Worm (Caenorhabditis elegans) whole organism, L4 larva: ENCODE data around the gene srw-140.

Source experiments
- F10B5.3 ChIP-seq: sonication (generic microtip); optimal IDR thresholded peaks from 2 replicates; lab custom pipeline; 2016; ENCODE audit warnings: mild to moderate bottlenecking, missing genetic modification characterization, missing compliant biosample characterization
- R02D3.7 ChIP-seq: fragments of 150-350 bp; sonication (generic microtip); optimal IDR thresholded peaks from 3 replicates; lab custom pipeline; 2014; ENCODE audit warnings: missing biosample characterization, missing genetic modification characterization
- T20F7.1 ChIP-seq: fragments of 200-800 bp; sonication (Bioruptor generic); optimal IDR thresholded peaks from 2 replicates; lab custom pipeline; 2018; ENCODE audit warnings: mild to moderate bottlenecking, missing genetic modification characterization, missing compliant biosample characterization
- aly-2 ChIP-seq: sonication (generic microtip); optimal IDR thresholded peaks from 2 replicates; lab custom pipeline; 2018; ENCODE audit warnings: missing biosample characterization, missing genetic modification characterization
- ama-1 ChIP-seq: fragments of 150-350 bp; optimal IDR thresholded peaks from 2 replicates; lab custom pipeline; 2014; ENCODE audit warnings: inconsistent platforms, mixed read lengths
- attf-4 ChIP-seq: sonication (generic microtip); optimal IDR thresholded peaks from 3 replicates; lab custom pipeline; 2017; ENCODE audit warnings: missing biosample characterization, missing genetic modification characterization
- ceh-20 ChIP-seq: fragments of 200-800 bp; sonication (Bioruptor generic); IDR thresholded peaks from 2 replicates; pipeline ENCODE4 v1.3.6; 2022; ENCODE audit warnings: missing genetic modification reagents, missing genetic modification characterization, missing compliant biosample characterization
- ceh-28 ChIP-seq: fragments of 150-350 bp; optimal IDR thresholded peaks from 2 replicates; lab custom pipeline; 2014; ENCODE audit warnings: missing biosample characterization, missing genetic modification reagents, missing genetic modification characterization
- ceh-62 ChIP-seq: sonication (generic microtip); optimal IDR thresholded peaks from 2 replicates; lab custom pipeline; 2017; ENCODE audit warnings: missing biosample characterization, missing genetic modification characterization
- daf-12 ChIP-seq: fragments of 150-350 bp; optimal IDR thresholded peaks from 2 replicates; lab custom pipeline; 2014; ENCODE audit warnings: missing biosample characterization, missing genetic modification reagents, missing genetic modification characterization
- daf-16 ChIP-seq, 3 experiments: sonication (generic microtip); optimal IDR thresholded peaks; 2 replicates each; lab custom pipeline; 2016 to 2017; ENCODE audit warnings: missing genetic modification characterization in 3 of 3, missing genetic modification reagents in 3 of 3, mild to moderate bottlenecking in 2 of 3, missing compliant biosample characterization in 2 of 3, missing biosample characterization in 1 of 3, moderate library complexity in 1 of 3
- daf-19 ChIP-seq: fragments of 200-800 bp; sonication (Bioruptor generic); conservative IDR thresholded peaks from 2 replicates; pipeline ENCODE4 v1.3.6; 2022; ENCODE audit warnings: missing genetic modification characterization, missing compliant biosample characterization
- daf-8 ChIP-seq: fragments of 200-800 bp; sonication (Bioruptor generic); IDR thresholded peaks from 2 replicates; pipeline ENCODE4 v1.3.6; 2022; ENCODE audit warnings: missing genetic modification characterization, missing compliant biosample characterization
- dpl-1 ChIP-seq: fragments of 150-350 bp; optimal IDR thresholded peaks from 2 replicates; lab custom pipeline; 2014; ENCODE audit warnings: missing biosample characterization, missing genetic modification reagents, missing genetic modification characterization
- dve-1 ChIP-seq: sonication (generic microtip); optimal IDR thresholded peaks from 2 replicates; lab custom pipeline; 2017; ENCODE audit warnings: antibody characterized with exemption, mild to moderate bottlenecking, missing genetic modification characterization, missing compliant biosample characterization; ENCODE audit not compliant: insufficient read depth
- egl-27 ChIP-seq: sonication (generic microtip); optimal IDR thresholded peaks from 3 replicates; lab custom pipeline; 2017; ENCODE audit warnings: missing biosample characterization, missing genetic modification reagents, missing genetic modification characterization
- fos-1 ChIP-seq: fragments of 150-350 bp; optimal IDR thresholded peaks from 2 replicates; lab custom pipeline; 2014; ENCODE audit warnings: missing biosample characterization, missing genetic modification characterization
- gei-8 ChIP-seq: fragments of 200-800 bp; sonication (Bioruptor generic); optimal IDR thresholded peaks from 2 replicates; lab custom pipeline; 2018; ENCODE audit warnings: mild to moderate bottlenecking, missing genetic modification characterization, missing compliant biosample characterization
- hmg-1.1 ChIP-seq: fragments of 200-800 bp; sonication (Bioruptor generic); IDR thresholded peaks from 2 replicates; pipeline ENCODE4 v1.3.6; 2022; ENCODE audit warnings: missing genetic modification reagents, missing genetic modification characterization, missing compliant biosample characterization
- jun-1 ChIP-seq: fragments of 150-350 bp; optimal IDR thresholded peaks from 2 replicates; lab custom pipeline; 2014; ENCODE audit warnings: missing biosample characterization, missing genetic modification reagents, missing genetic modification characterization
- lin-1 ChIP-seq: fragments of 200-800 bp; sonication (Bioruptor generic); IDR thresholded peaks from 2 replicates; pipeline ENCODE4 v1.3.6; 2022; ENCODE audit warnings: missing genetic modification reagents, missing genetic modification characterization, missing compliant biosample characterization
- lin-13 ChIP-seq: fragments of 150-350 bp; optimal IDR thresholded peaks from 2 replicates; lab custom pipeline; 2014; ENCODE audit warnings: missing biosample characterization, missing genetic modification reagents, missing genetic modification characterization
- lin-15B ChIP-seq: fragments of 150-350 bp; sonication (generic microtip); optimal IDR thresholded peaks from 3 replicates; lab custom pipeline; 2014; ENCODE audit warnings: missing biosample characterization, missing genetic modification characterization
- lin-29 ChIP-seq: fragments of 200-800 bp; sonication (Bioruptor generic); IDR thresholded peaks from 2 replicates; pipeline ENCODE4 v1.3.6; 2022; ENCODE audit warnings: missing genetic modification reagents, missing genetic modification characterization, missing compliant biosample characterization
- lin-38 ChIP-seq: fragments of 200-800 bp; sonication (Bioruptor generic); IDR thresholded peaks from 2 replicates; pipeline ENCODE4 v1.3.6; 2022; ENCODE audit warnings: missing genetic modification reagents, missing genetic modification characterization, missing compliant biosample characterization
- lin-39 ChIP-seq: fragments of 150-350 bp; optimal IDR thresholded peaks from 2 replicates; lab custom pipeline; 2014; ENCODE audit warnings: missing biosample characterization, missing genetic modification reagents, missing genetic modification characterization
- lir-3 ChIP-seq: sonication (generic microtip); optimal IDR thresholded peaks from 2 replicates; lab custom pipeline; 2016; ENCODE audit warnings: mild to moderate bottlenecking, missing genetic modification characterization, missing compliant biosample characterization
- mdl-1 ChIP-seq, 2 experiments: fragments of 150-350 bp in 1 of 2; sonication (generic microtip) in 1 of 2; optimal IDR thresholded peaks; 2 replicates each; lab custom pipeline; 2014 to 2017; ENCODE audit warnings: missing biosample characterization in 2 of 2, missing genetic modification characterization in 2 of 2
- mep-1 ChIP-seq: fragments of 150-350 bp; sonication (generic microtip); optimal IDR thresholded peaks from 3 replicates; lab custom pipeline; 2014; ENCODE audit warnings: missing biosample characterization, missing genetic modification characterization
- mxl-3 ChIP-seq: fragments of 200-800 bp; sonication (Bioruptor generic); optimal IDR thresholded peaks from 2 replicates; lab custom pipeline; 2018; ENCODE audit warnings: mild to moderate bottlenecking, missing genetic modification characterization, missing compliant biosample characterization
- nhr-10 ChIP-seq: fragments of 150-350 bp; optimal IDR thresholded peaks from 2 replicates; lab custom pipeline; 2014; ENCODE audit warnings: missing biosample characterization, missing genetic modification characterization
- nhr-102 ChIP-seq: sonication (generic microtip); optimal IDR thresholded peaks from 2 replicates; lab custom pipeline; 2016; ENCODE audit warnings: mild to moderate bottlenecking, missing genetic modification characterization, moderate library complexity, missing compliant biosample characterization
- nhr-111 ChIP-seq: fragments of 200-800 bp; sonication (Bioruptor generic); optimal IDR thresholded peaks from 2 replicates; lab custom pipeline; 2018; ENCODE audit warnings: mild to moderate bottlenecking, missing genetic modification characterization, missing compliant biosample characterization
- nhr-25 ChIP-seq: sonication (generic microtip); optimal IDR thresholded peaks from 2 replicates; lab custom pipeline; 2017; ENCODE audit warnings: missing genetic modification characterization, mild to moderate bottlenecking, missing compliant biosample characterization, antibody characterized with exemption, moderate library complexity, borderline replicate concordance; ENCODE audit not compliant: insufficient read depth
- nhr-28 ChIP-seq: fragments of 150-350 bp; optimal IDR thresholded peaks from 2 replicates; lab custom pipeline; 2014; ENCODE audit warnings: missing biosample characterization, missing genetic modification characterization
- nhr-48 ChIP-seq: sonication (generic microtip); optimal IDR thresholded peaks from 2 replicates; lab custom pipeline; 2016; ENCODE audit warnings: mild to moderate bottlenecking, missing genetic modification characterization, missing compliant biosample characterization
- nhr-6 ChIP-seq: fragments of 150-350 bp; optimal IDR thresholded peaks from 2 replicates; lab custom pipeline; 2014; ENCODE audit warnings: missing biosample characterization, missing genetic modification characterization
- nhr-76 ChIP-seq: fragments of 150-350 bp; optimal IDR thresholded peaks from 2 replicates; lab custom pipeline; 2014; ENCODE audit warnings: missing biosample characterization, missing genetic modification characterization
- nhr-77 ChIP-seq: fragments of 150-350 bp; optimal IDR thresholded peaks from 2 replicates; lab custom pipeline; 2014; ENCODE audit warnings: missing biosample characterization, missing genetic modification characterization
- saeg-2 ChIP-seq: fragments of 200-800 bp; sonication (Bioruptor generic); IDR thresholded peaks from 2 replicates; pipeline ENCODE4 v1.3.6; 2022; ENCODE audit warnings: missing genetic modification reagents, missing genetic modification characterization, missing compliant biosample characterization
- skn-1 ChIP-seq: fragments of 150-350 bp; optimal IDR thresholded peaks from 2 replicates; lab custom pipeline; 2014; ENCODE audit warnings: missing biosample characterization, missing genetic modification characterization
- tra-1 ChIP-seq: fragments of 200-800 bp; sonication (Bioruptor generic); IDR thresholded peaks from 2 replicates; pipeline ENCODE4 v1.3.6; 2022; ENCODE audit warnings: missing genetic modification reagents, missing genetic modification characterization, missing compliant biosample characterization
- unc-130 ChIP-seq: sonication (generic microtip); optimal IDR thresholded peaks from 2 replicates; lab custom pipeline; 2016; ENCODE audit warnings: missing genetic modification reagents, missing genetic modification characterization, missing compliant biosample characterization
- unc-62 ChIP-seq, 3 experiments: fragments of 150-350 bp in 1 of 3; sonication (generic microtip); optimal IDR thresholded peaks in 2 of 3; peaks in 1 of 3; 1 replicate in 1 of 3; 2 replicates in 2 of 3; lab custom pipeline; 2014 to 2017; ENCODE audit warnings: missing biosample characterization in 3 of 3, missing genetic modification characterization in 3 of 3, missing genetic modification reagents in 3 of 3, missing genotype in 1 of 3
- zag-1 ChIP-seq: fragments of 150-350 bp; optimal IDR thresholded peaks from 2 replicates; lab custom pipeline; 2014; ENCODE audit warnings: missing biosample characterization, missing genetic modification characterization
- zfp-2 ChIP-seq: sonication (generic microtip); optimal IDR thresholded peaks from 2 replicates; lab custom pipeline; 2016; ENCODE audit warnings: mild to moderate bottlenecking, missing genetic modification characterization, missing compliant biosample characterization
- zip-2 ChIP-seq: fragments of 150-350 bp; optimal IDR thresholded peaks from 2 replicates; lab custom pipeline; 2014; ENCODE audit warnings: missing biosample characterization, missing genetic modification characterization

The srw-140 gene

ce11 chrV:5178051-5178450, 12.5 kb downstream of the srw-140 start:
- TF ChIP-seq zip-2 (tag; lab: Kevin White, UChicago) (no peak), daf-16 (GFP tag; optimal IDR thresholded peaks at IDR 0.05; lab: Kevin White, UChicago) (no peak), daf-16 (tag; optimal IDR thresholded peaks at IDR 0.05; lab: Kevin White, UChicago) (peak; percentile 78), lin-1 (GFP tag; lab: Robert Waterston, UW) (no peak), nhr-76 (tag; lab: Kevin White, UChicago) (no peak), ama-1 (lab: Kevin White, UChicago) (no peak), lin-15B (tag; lab: Kevin White, UChicago) (no peak), nhr-25 (no peak), gei-8 (GFP tag; lab: Kevin White, UChicago) (no peak), lin-13 (no peak), lin-39 (tag; lab: Kevin White, UChicago) (no peak), daf-19 (GFP tag; lab: Robert Waterston, UW) (no peak), nhr-28 (tag; lab: Kevin White, UChicago) (peak; percentile 38), mdl-1 (tag; optimal IDR thresholded peaks at IDR 0.05; lab: Kevin White, UChicago) (no peak), dve-1 (tag; lab: Kevin White, UChicago) (peak; percentile 46), nhr-48 (tag; lab: Kevin White, UChicago) (no peak), ceh-20 (GFP tag; lab: Robert Waterston, UW) (no peak), F10B5.3 (tag; lab: Kevin White, UChicago) (no peak), nhr-111 (no peak), hmg-1.1 (GFP tag; lab: Robert Waterston, UW) (no peak), daf-8 (GFP tag; lab: Robert Waterston, UW) (no peak), nhr-102 (tag; lab: Kevin White, UChicago) (no peak), zag-1 (no peak)

ce11 chrV:5181612-5182011, 16.1 kb downstream of the srw-140 start, which contains the start of gene C03A7.2:
Gene C03A7.2 (plus strand): TSS chrV:5181912.
- TF ChIP-seq lin-29 (GFP tag; lab: Robert Waterston, UW) (no peak), mxl-3 (GFP tag; lab: Kevin White, UChicago) (no peak), daf-12 (no peak), daf-16 (GFP tag; optimal IDR thresholded peaks at IDR 0.05; lab: Kevin White, UChicago) (no peak), daf-16 (tag; optimal IDR thresholded peaks at IDR 0.05; lab: Kevin White, UChicago) (no peak), dpl-1 (GFP tag; lab: Kevin White, UChicago) (no peak), egl-27 (no peak), T20F7.1 (no peak), nhr-102 (tag; lab: Kevin White, UChicago) (no peak), ceh-62 (tag; lab: Kevin White, UChicago) (no peak), nhr-25 (no peak), lin-39 (tag; lab: Kevin White, UChicago) (no peak), mep-1 (tag; lab: Kevin White, UChicago) (no peak), saeg-2 (GFP tag; lab: Robert Waterston, UW) (no peak), aly-2 (tag; lab: Kevin White, UChicago) (no peak), nhr-10 (tag; lab: Kevin White, UChicago) (no peak), nhr-77 (tag; lab: Kevin White, UChicago) (no peak), R02D3.7 (tag; lab: Kevin White, UChicago) (no peak)

ce11 chrV:5192501-5192900, 27.0 kb downstream of the srw-140 start, which contains the start of gene C03A7.13:
Gene C03A7.13 (minus strand): TSS chrV:5192543.
- TF ChIP-seq ceh-28 (tag; lab: Kevin White, UChicago) (no peak), fos-1 (tag; lab: Kevin White, UChicago) (no peak), lin-13 (no peak), lin-38 (GFP tag; lab: Robert Waterston, UW) (no peak), attf-4 (no peak), unc-62 (GFP tag; optimal IDR thresholded peaks at IDR 0.05 in 1 of 2; lab: Kevin White, UChicago) (peak in 1 of 2 experiments; percentile 2), unc-62 (tag; optimal IDR thresholded peaks at IDR 0.05; lab: Kevin White, UChicago) (no peak), dve-1 (tag; lab: Kevin White, UChicago) (peak; percentile 93), jun-1 (tag; lab: Kevin White, UChicago) (no peak), lir-3 (tag; lab: Kevin White, UChicago) (no peak), lin-39 (tag; lab: Kevin White, UChicago) (no peak), nhr-48 (tag; lab: Kevin White, UChicago) (peak; percentile 81), nhr-28 (tag; lab: Kevin White, UChicago) (peak; percentile 89), lin-1 (GFP tag; lab: Robert Waterston, UW) (0 out of 2 replicates have a peak, but pooled peaks have one; percentile 26), unc-130 (GFP tag; lab: Kevin White, UChicago) (no peak), nhr-76 (tag; lab: Kevin White, UChicago) (no peak), aly-2 (tag; lab: Kevin White, UChicago) (no peak), skn-1 (tag; lab: Kevin White, UChicago) (no peak), lin-15B (tag; lab: Kevin White, UChicago) (no peak), tra-1 (peak; percentile 59; the same call in 1 of the 2 replicates), zfp-2 (no peak), nhr-77 (tag; lab: Kevin White, UChicago) (peak; percentile 86), ceh-20 (GFP tag; lab: Robert Waterston, UW) (0 out of 2 replicates have a peak, but pooled peaks have one; percentile 20), nhr-6 (tag; lab: Kevin White, UChicago) (no peak)
